Fruit fly (Drosophila melanogaster): ENCODE data around the gene CG17298.

The CG17298 gene

DNA sequence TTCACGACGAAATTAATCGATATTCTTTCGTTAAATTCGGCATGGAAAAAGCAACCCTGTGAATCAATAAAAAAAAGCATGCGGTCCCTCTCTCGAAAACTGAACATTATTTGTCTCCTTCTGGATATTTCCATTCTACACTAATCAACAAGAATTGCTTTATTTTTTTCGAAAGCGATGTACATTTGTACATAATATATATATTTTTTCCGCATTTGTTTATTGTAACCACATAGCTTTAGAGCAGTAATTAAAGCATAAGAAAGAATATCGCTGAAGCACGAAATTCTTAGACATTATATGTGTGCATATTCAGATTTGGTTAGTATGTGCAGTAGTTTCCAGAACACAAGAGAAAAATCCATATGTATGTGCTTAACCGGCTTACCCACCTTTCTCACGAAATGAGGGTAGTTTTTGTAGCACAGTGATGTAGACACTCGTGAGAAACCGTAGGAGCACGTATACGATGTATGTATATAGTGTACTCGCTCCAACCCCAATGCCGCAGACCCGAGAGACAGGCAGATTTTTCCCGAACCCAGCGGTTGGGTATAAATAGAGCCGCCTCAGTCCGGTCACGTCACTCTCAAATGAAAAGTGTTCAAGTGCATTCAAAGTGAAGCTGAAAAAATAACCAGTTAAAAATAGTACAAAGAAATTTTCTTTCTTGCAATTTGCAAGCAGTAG is 13.2 kb downstream of the CG17298 start (continued):
- TF ChIP-seq CG8478 (optimal IDR thresholded peaks at IDR 0.05) (no peak), NC2β (GFP tag; optimal IDR thresholded peaks at IDR 0.05) (peak; percentile 47), Abd-B (GFP tag; optimal IDR thresholded peaks at IDR 0.05) (peak; percentile 83), hkb (optimal IDR thresholded peaks at IDR 0.05) (no peak), hkb (GFP tag; IDR thresholded peaks at IDR 0.05) (no peak), ftz-f1 (GFP tag; optimal IDR thresholded peaks at IDR 0.05) (peak; percentile 72), CG34422 (GFP tag; IDR thresholded peaks at IDR 0.05) (no peak), CG15514 (GFP tag; optimal IDR thresholded peaks at IDR 0.05) (peak; percentile 66), TFAM (GFP tag; optimal IDR thresholded peaks at IDR 0.05) (peak; percentile 58), ERR (GFP tag; optimal IDR thresholded peaks at IDR 0.05) (peak; percentile 42), stwl (tag; optimal IDR thresholded peaks at IDR 0.05) (no peak), Hey (tag; optimal IDR thresholded peaks at IDR 0.05) (no peak), eve (GFP tag; optimal IDR thresholded peaks at IDR 0.05) (peak in 1 of 2 experiments; percentile 98), dysf (GFP tag; IDR thresholded peaks at IDR 0.05) (no peak), ato (GFP tag; IDR thresholded peaks at IDR 0.05; ENCODE audit: partially characterized antibody) (no peak), CG4707 (GFP tag; optimal IDR thresholded peaks at IDR 0.05) (peak; percentile 57), cg (GFP tag; optimal IDR thresholded peaks at IDR 0.05) (peak; percentile 29), Elba2 (GFP tag; optimal IDR thresholded peaks at IDR 0.05) (no peak), CG11695 (GFP tag; IDR thresholded peaks at IDR 0.05) (no peak), scrt (GFP tag; optimal IDR thresholded peaks at IDR 0.05) (peak; percentile 90), PHDP (tag; optimal IDR thresholded peaks at IDR 0.05) (peak; percentile 88), bab2 (GFP tag; optimal IDR thresholded peaks at IDR 0.05) (peak; percentile 62), cas (GFP tag; IDR thresholded peaks at IDR 0.05) (no peak), CG7357 (GFP tag; IDR thresholded peaks at IDR 0.05) (peak; percentile 75), CG2199 (GFP tag; IDR thresholded peaks at IDR 0.05) (no peak), CG1602 (GFP tag; optimal IDR thresholded peaks at IDR 0.05) (peak; percentile 81), CG30020 (tag; optimal IDR thresholded peaks at IDR 0.05) (peak; percentile 60), Deaf1 (tag; optimal IDR thresholded peaks at IDR 0.05) (peak; percentile 93), Ssrp (tag; optimal IDR thresholded peaks at IDR 0.05) (peak; percentile 74), ash1 (GFP tag; optimal IDR thresholded peaks at IDR 0.05) (no peak), CG14014 (GFP tag; IDR thresholded peaks at IDR 0.05) (no peak), CG12391 (tag; optimal IDR thresholded peaks at IDR 0.05) (peak; percentile 91), dm (GFP tag; optimal IDR thresholded peaks at IDR 0.05) (peak; percentile 43), Xbp1 (GFP tag; optimal IDR thresholded peaks at IDR 0.05) (peak; percentile 83), Ada2b (GFP tag; IDR thresholded peaks at IDR 0.05) (no peak), exex (tag; optimal IDR thresholded peaks at IDR 0.05) (peak; percentile 61), B-H2 (GFP tag; optimal IDR thresholded peaks at IDR 0.05) (peak; percentile 81), CG15073 (GFP tag; optimal IDR thresholded peaks at IDR 0.05) (no peak), bsh (GFP tag; optimal IDR thresholded peaks at IDR 0.05) (peak; percentile 85 to 89), H15 (GFP tag; IDR thresholded peaks at IDR 0.05) (no peak), slou (GFP tag; optimal IDR thresholded peaks at IDR 0.05) (peak; percentile 14), crol (GFP tag; IDR thresholded peaks at IDR 0.05) (no peak), CG7786 (GFP tag; optimal IDR thresholded peaks at IDR 0.05) (peak; percentile 53), klu (GFP tag; IDR thresholded peaks at IDR 0.05) (no peak), Asciz (GFP tag; optimal IDR thresholded peaks at IDR 0.05) (peak; percentile 88), ATbp (GFP tag; optimal IDR thresholded peaks at IDR 0.05) (peak; percentile 56), otp (GFP tag; IDR thresholded peaks at IDR 0.05) (no peak), CG3726 (GFP tag; IDR thresholded peaks at IDR 0.05) (no peak), CG10462 (GFP tag; optimal IDR thresholded peaks at IDR 0.05) (peak; percentile 73), lbe (GFP tag; optimal IDR thresholded peaks at IDR 0.05) (peak; percentile 91), Doc3 (GFP tag; IDR thresholded peaks at IDR 0.05; ENCODE audit: partially characterized antibody) (no peak)

Measured in whole organism, embryonic.